Fruit fly (Drosophila melanogaster) whole organism, embryonic: Measurements from ENCODE around the gene pkaap.

ENCODE experiments used
- BEAF-32 ChIP-seq: fragments of 200-800 bp; sonication (Bioruptor generic); optimal IDR thresholded peaks from 3 replicates; lab custom pipeline; 2017; ENCODE audit warnings: missing biosample characterization, missing genetic modification characterization, mild to moderate bottlenecking, moderate library complexity, missing genetic modification reagents
- CG10274 ChIP-seq: fragments of 200-800 bp; sonication (Bioruptor generic); optimal IDR thresholded peaks from 3 replicates; lab custom pipeline; 2017; ENCODE audit warnings: missing biosample characterization, mild to moderate bottlenecking, missing genetic modification characterization
- CG11085 ChIP-seq: fragments of 200-800 bp; sonication (Bioruptor generic); IDR thresholded peaks from 2 replicates; pipeline ENCODE4 v1.3.6; 2022; ENCODE audit warnings: missing biosample characterization, missing genetic modification characterization
- CG11456 ChIP-seq: fragments of 200-800 bp; sonication (Bioruptor generic); IDR thresholded peaks from 3 replicates; pipeline ENCODE4 v1.3.6; 2022; ENCODE audit warnings: missing biosample characterization, missing genetic modification characterization
- CG12769 ChIP-seq: fragments of 200-800 bp; sonication (Bioruptor generic); optimal IDR thresholded peaks from 2 replicates; lab custom pipeline; 2019; ENCODE audit warnings: missing biosample characterization, mild to moderate bottlenecking, missing genetic modification characterization, moderate library complexity
- CG1603 ChIP-seq: fragments of 200-800 bp; sonication (Bioruptor generic); optimal IDR thresholded peaks from 2 replicates; lab custom pipeline; 2019; ENCODE audit warnings: missing biosample characterization, mild to moderate bottlenecking, missing genetic modification characterization, moderate library complexity
- CG1647 ChIP-seq: fragments of 200-800 bp; sonication (Bioruptor generic); optimal IDR thresholded peaks from 3 replicates; lab custom pipeline; 2016; ENCODE audit warnings: missing biosample characterization, missing genetic modification characterization
- CG17361 ChIP-seq: fragments of 200-800 bp; sonication (Bioruptor generic); IDR thresholded peaks from 3 replicates; pipeline ENCODE4 v1.3.6; 2022; ENCODE audit warnings: missing biosample characterization, missing genetic modification characterization
- CG17568 ChIP-seq: fragments of 200-800 bp; sonication (Bioruptor generic); optimal IDR thresholded peaks from 2 replicates; lab custom pipeline; 2018; ENCODE audit warnings: missing biosample characterization, mild to moderate bottlenecking, missing genetic modification characterization, moderate library complexity
- CG18599 ChIP-seq: fragments of 200-800 bp; sonication (Bioruptor generic); optimal IDR thresholded peaks from 3 replicates; lab custom pipeline; 2017; ENCODE audit warnings: missing biosample characterization, missing genetic modification characterization, mild to moderate bottlenecking, moderate library complexity, missing genetic modification reagents
- CG2129 ChIP-seq: fragments of 200-800 bp; sonication (Bioruptor generic); IDR thresholded peaks from 2 replicates; pipeline ENCODE4 v1.3.6; 2022; ENCODE audit warnings: missing biosample characterization, missing genetic modification characterization; ENCODE audit not compliant: partially characterized antibody
- CG4707 ChIP-seq: fragments of 200-800 bp; sonication (Bioruptor generic); optimal IDR thresholded peaks from 2 replicates; lab custom pipeline; 2018; ENCODE audit warnings: missing biosample characterization, mild to moderate bottlenecking, missing genetic modification characterization, moderate library complexity
- CG4854 ChIP-seq: fragments of 200-800 bp; sonication (Bioruptor generic); optimal IDR thresholded peaks from 2 replicates; lab custom pipeline; 2016; ENCODE audit warnings: missing biosample characterization, missing genetic modification characterization, inconsistent platforms
- CG5245 ChIP-seq: fragments of 200-800 bp; sonication (Bioruptor generic); optimal IDR thresholded peaks from 3 replicates; lab custom pipeline; 2016; ENCODE audit warnings: missing biosample characterization, missing genetic modification characterization
- CG5953 ChIP-seq: fragments of 200-800 bp; sonication (Bioruptor generic); IDR thresholded peaks from 2 replicates; pipeline ENCODE4 v1.3.6; 2022; ENCODE audit warnings: missing biosample characterization, missing genetic modification characterization
- CG6254 ChIP-seq: fragments of 200-800 bp; sonication (Bioruptor generic); optimal IDR thresholded peaks from 3 replicates; lab custom pipeline; 2017; ENCODE audit warnings: mild to moderate bottlenecking, missing biosample characterization, missing genetic modification reagents, missing genetic modification characterization
- CG6791 ChIP-seq: fragments of 200-800 bp; sonication (Bioruptor generic); IDR thresholded peaks from 3 replicates; pipeline ENCODE4 v1.3.6; 2022; ENCODE audit warnings: missing biosample characterization, missing genetic modification characterization; ENCODE audit not compliant: partially characterized antibody
- CG8281 ChIP-seq: fragments of 200-800 bp; sonication (Bioruptor generic); optimal IDR thresholded peaks from 2 replicates; lab custom pipeline; 2018; ENCODE audit warnings: missing biosample characterization, mild to moderate bottlenecking, missing genetic modification characterization, moderate library complexity
- CG8290 ChIP-seq, 3 experiments: fragments of 200-800 bp; sonication (Bioruptor generic); optimal IDR thresholded peaks; 2 replicates each; lab custom pipeline; 2016 to 2019; ENCODE audit warnings: missing biosample characterization in 3 of 3, missing genetic modification characterization in 3 of 3, mild to moderate bottlenecking in 2 of 3, moderate library complexity in 1 of 3
- CG9437 ChIP-seq: fragments of 200-800 bp; sonication (Bioruptor generic); optimal IDR thresholded peaks from 2 replicates; lab custom pipeline; 2018; ENCODE audit warnings: missing biosample characterization, mild to moderate bottlenecking, missing genetic modification characterization
- Dp ChIP-seq: fragments of 200-800 bp; sonication (Bioruptor generic); optimal IDR thresholded peaks from 2 replicates; lab custom pipeline; 2018; ENCODE audit warnings: missing biosample characterization, mild to moderate bottlenecking, missing genetic modification characterization, moderate library complexity
- Drgx ChIP-seq: fragments of 200-800 bp; sonication (Bioruptor generic); IDR thresholded peaks from 2 replicates; pipeline ENCODE4 v1.3.6; 2022; ENCODE audit warnings: missing biosample characterization, missing genetic modification characterization
- H15 ChIP-seq: fragments of 200-800 bp; sonication (Bioruptor generic); IDR thresholded peaks from 3 replicates; pipeline ENCODE4 v1.3.6; 2022; ENCODE audit warnings: missing biosample characterization, missing genetic modification characterization
- Hsf ChIP-seq: fragments of 200-800 bp; sonication (Bioruptor generic); optimal IDR thresholded peaks from 3 replicates; lab custom pipeline; 2016; ENCODE audit warnings: missing biosample characterization, missing genetic modification characterization
- Jarid2 ChIP-seq: fragments of 200-800 bp; sonication (Bioruptor generic); optimal IDR thresholded peaks from 3 replicates; lab custom pipeline; 2017; ENCODE audit warnings: mild to moderate bottlenecking, missing biosample characterization, missing genetic modification reagents, missing genetic modification characterization
- Kr ChIP-seq: fragments of 200-800 bp; sonication (Bioruptor generic); optimal IDR thresholded peaks from 2 replicates; lab custom pipeline; 2017; ENCODE audit warnings: missing biosample characterization, mild to moderate bottlenecking, missing genetic modification characterization
- Meics ChIP-seq: fragments of 200-800 bp; sonication (Bioruptor generic); optimal IDR thresholded peaks from 2 replicates; lab custom pipeline; 2017; ENCODE audit warnings: missing biosample characterization, mild to moderate bottlenecking, missing genetic modification characterization
- Mrtf ChIP-seq: fragments of 200-800 bp; sonication (Bioruptor generic); IDR thresholded peaks from 3 replicates; pipeline ENCODE4 v1.3.6; 2022; ENCODE audit warnings: missing biosample characterization, missing genetic modification characterization
- Oaz ChIP-seq: fragments of 200-800 bp; sonication (Bioruptor generic); IDR thresholded peaks from 2 replicates; pipeline ENCODE4 v1.3.6; 2022; ENCODE audit warnings: missing biosample characterization, missing genetic modification characterization
- Pdp1 ChIP-seq, 2 experiments: fragments of 200-800 bp; sonication (Bioruptor generic); optimal IDR thresholded peaks; 3 replicates each; lab custom pipeline; 2016; ENCODE audit warnings: missing biosample characterization in 2 of 2, missing genetic modification characterization in 2 of 2, mild to moderate bottlenecking in 1 of 2, moderate library complexity in 1 of 2
- Scr ChIP-seq: fragments of 200-800 bp; sonication (Bioruptor generic); IDR thresholded peaks from 2 replicates; pipeline ENCODE4 v1.3.6; 2022; ENCODE audit warnings: missing biosample characterization, missing genetic modification characterization; ENCODE audit not compliant: partially characterized antibody
- Sry-β ChIP-seq: fragments of 200-800 bp; sonication (Bioruptor generic); optimal IDR thresholded peaks from 2 replicates; lab custom pipeline; 2018; ENCODE audit warnings: missing biosample characterization, mild to moderate bottlenecking, missing genetic modification characterization, moderate library complexity
- Ssrp ChIP-seq: fragments of 200-800 bp; sonication (Bioruptor generic); optimal IDR thresholded peaks from 2 replicates; lab custom pipeline; 2018; ENCODE audit warnings: missing biosample characterization, mild to moderate bottlenecking, missing genetic modification characterization, moderate library complexity
- Trl ChIP-seq, 3 experiments: fragments of >200 bp in 2 of 3; fragments of 200-800 bp in 1 of 3; sonication (Bioruptor generic) in 1 of 3; optimal IDR thresholded peaks; 2 replicates in 1 of 3; 3 replicates in 2 of 3; lab custom pipeline; 2016 to 2017; ENCODE audit warnings: missing biosample characterization in 1 of 3, missing genetic modification characterization in 1 of 3
- Xrp1 ChIP-seq: fragments of 200-800 bp; sonication (Bioruptor generic); IDR thresholded peaks from 2 replicates; pipeline ENCODE4 v1.3.6; 2022; ENCODE audit warnings: missing biosample characterization, missing genetic modification characterization
- az2 ChIP-seq: fragments of 200-800 bp; sonication (Bioruptor generic); optimal IDR thresholded peaks from 3 replicates; lab custom pipeline; 2016; ENCODE audit warnings: missing biosample characterization, missing genetic modification characterization
- ewg ChIP-seq: fragments of 200-800 bp; sonication (Bioruptor generic); optimal IDR thresholded peaks from 3 replicates; lab custom pipeline; 2017; ENCODE audit warnings: mild to moderate bottlenecking, missing biosample characterization, missing genetic modification reagents, missing genetic modification characterization
- eyg ChIP-seq: fragments of 200-800 bp; sonication (Bioruptor generic); optimal IDR thresholded peaks from 3 replicates; lab custom pipeline; 2016; ENCODE audit warnings: missing biosample characterization, missing genetic modification characterization
- jing ChIP-seq: fragments of 200-800 bp; sonication (Bioruptor generic); optimal IDR thresholded peaks from 2 replicates; lab custom pipeline; 2018; ENCODE audit warnings: missing biosample characterization, mild to moderate bottlenecking, missing genetic modification characterization
- kni ChIP-seq: fragments of 200-800 bp; sonication (Bioruptor generic); optimal IDR thresholded peaks from 3 replicates; lab custom pipeline; 2017; ENCODE audit warnings: mild to moderate bottlenecking, missing biosample characterization, missing genetic modification reagents, missing genetic modification characterization
- lbe ChIP-seq: fragments of 200-800 bp; sonication (Bioruptor generic); optimal IDR thresholded peaks from 2 replicates; lab custom pipeline; 2016; ENCODE audit warnings: missing biosample characterization, mild to moderate bottlenecking, missing genetic modification characterization
- nerfin-2 ChIP-seq: fragments of 200-800 bp; sonication (Bioruptor generic); IDR thresholded peaks from 2 replicates; pipeline ENCODE4 v1.3.6; 2022; ENCODE audit warnings: missing biosample characterization, missing genetic modification characterization; ENCODE audit not compliant: partially characterized antibody
- pnt ChIP-seq: fragments of 200-800 bp; sonication (Bioruptor generic); optimal IDR thresholded peaks from 3 replicates; lab custom pipeline; 2016; ENCODE audit warnings: missing biosample characterization, missing genetic modification characterization
- slbo ChIP-seq: fragments of 200-800 bp; sonication (Bioruptor generic); IDR thresholded peaks from 2 replicates; pipeline ENCODE4 v1.3.6; 2022; ENCODE audit warnings: missing biosample characterization, missing genetic modification characterization
- slp2 ChIP-seq: fragments of 200-800 bp; sonication (Bioruptor generic); optimal IDR thresholded peaks from 2 replicates; lab custom pipeline; 2016; ENCODE audit warnings: missing biosample characterization, missing genetic modification characterization
- stc ChIP-seq: fragments of 200-800 bp; sonication (Bioruptor generic); IDR thresholded peaks from 2 replicates; pipeline ENCODE4 v1.3.6; 2022; ENCODE audit warnings: missing biosample characterization, missing genetic modification characterization
- twi ChIP-seq: fragments of 200-800 bp; optimal IDR thresholded peaks from 2 replicates; lab custom pipeline; 2019; ENCODE audit warnings: missing biosample characterization, mild to moderate bottlenecking, missing genetic modification characterization, moderate library complexity
- usp ChIP-seq: fragments of >200 bp; optimal IDR thresholded peaks from 2 replicates; lab custom pipeline; 2017; ENCODE audit warnings: missing biosample characterization, missing genetic modification characterization

Gene pkaap

DNA sequence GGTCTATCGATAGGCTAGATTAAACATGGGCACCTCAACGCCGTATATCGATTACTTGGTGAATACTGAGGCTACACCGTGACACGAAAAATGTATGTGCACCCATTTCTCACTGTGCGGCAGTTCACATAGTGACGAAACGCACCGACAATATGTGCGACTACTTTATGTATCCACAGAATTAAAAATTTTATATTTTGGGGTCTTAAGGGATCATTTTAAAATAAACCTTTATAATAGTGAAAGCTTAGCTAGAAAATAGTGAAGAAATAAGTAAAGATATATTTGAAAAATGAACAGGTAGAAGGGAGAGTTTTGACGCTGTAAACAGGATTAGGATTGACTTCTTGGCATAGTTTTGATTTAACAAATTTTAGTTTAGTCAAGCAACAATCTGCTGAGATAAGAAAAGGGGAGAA is 41.0 kb downstream of the pkaap start, which contains the start of gene mRpL4 (continued):
- TF ChIP-seq BEAF-32 (GFP tag; lab: Kevin White, UChicago) (peak; percentile 94), Ssrp (tag; lab: Kevin White, UChicago) (peak; percentile 42), CG18599 (no peak), CG5245 (GFP tag; lab: Kevin White, UChicago) (peak; percentile 41), CG1647 (GFP tag; lab: Kevin White, UChicago) (peak; percentile 46), CG10274 (no peak), CG8290 (GFP tag; optimal IDR thresholded peaks at IDR 0.05; lab: Kevin White, UChicago) (peak; percentile 98), CG8290 (tag; optimal IDR thresholded peaks at IDR 0.05; lab: Kevin White, UChicago) (peak; percentile 97), Dp (GFP tag; lab: Kevin White, UChicago) (peak; percentile 48), H15 (GFP tag; lab: Robert Waterston, UW) (peak; percentile 65; the same call in 2 of the 3 replicates), CG2129 (peak; percentile 91), usp (GFP tag; lab: Kevin White, UChicago) (no peak), CG17361 (peak; percentile 69; the same call in 2 of the 3 replicates), az2 (GFP tag; lab: Kevin White, UChicago) (peak; percentile 80), CG1603 (tag; lab: Kevin White, UChicago) (peak; percentile 77), Mrtf (GFP tag; lab: Robert Waterston, UW) (no peak; the same call in 2 of the 3 replicates), Drgx (GFP tag; lab: Robert Waterston, UW) (no peak; the same call in 1 of the 2 replicates), CG4707 (GFP tag; lab: Kevin White, UChicago) (no peak), lbe (GFP tag; lab: Kevin White, UChicago) (no peak), CG4854 (GFP tag; lab: Kevin White, UChicago) (peak; percentile 41), CG6791 (GFP tag; lab: Robert Waterston, UW) (peak; percentile 99), stc (peak; percentile 22; the same call in 1 of the 2 replicates), twi (tag; lab: Kevin White, UChicago) (peak; percentile 25), Scr (GFP tag; lab: Robert Waterston, UW) (peak; percentile 99), Jarid2 (no peak), Meics (GFP tag; lab: Kevin White, UChicago) (peak; percentile 100), Hsf (GFP tag; lab: Kevin White, UChicago) (peak; percentile 81), Sry-β (GFP tag; lab: Kevin White, UChicago) (peak; percentile 49), Oaz (GFP tag; lab: Robert Waterston, UW) (peak; percentile 58), CG17568 (GFP tag; lab: Kevin White, UChicago) (no peak), CG11456 (no peak; the same call in 2 of the 3 replicates), Pdp1 (GFP tag; optimal IDR thresholded peaks at IDR 0.05; lab: Kevin White, UChicago) (peak in 1 of 2 experiments; percentile 83), Xrp1 (GFP tag; lab: Robert Waterston, UW) (peak; percentile 74), slbo (peak; percentile 86), CG11085 (GFP tag; lab: Robert Waterston, UW) (0 out of 2 replicates have a peak, but pooled peaks have one; percentile 18), CG8281 (tag; lab: Kevin White, UChicago) (no peak), kni (GFP tag; lab: Kevin White, UChicago) (peak; percentile 24), Kr (GFP tag; lab: Kevin White, UChicago) (no peak), CG5953 (GFP tag; lab: Robert Waterston, UW) (peak; percentile 51; the same call in 1 of the 2 replicates), CG9437 (GFP tag; lab: Kevin White, UChicago) (peak; percentile 27), CG6254 (peak; percentile 17), jing (GFP tag; lab: Kevin White, UChicago) (no peak), slp2 (peak; percentile 72), pnt (GFP tag; lab: Kevin White, UChicago) (peak; percentile 75), eyg (GFP tag; lab: Kevin White, UChicago) (no peak), nerfin-2 (GFP tag; lab: Robert Waterston, UW) (peak; percentile 98), ewg (peak; percentile 9), CG12769 (tag; lab: Kevin White, UChicago) (peak; percentile 56), Trl (optimal IDR thresholded peaks at IDR 0.05; lab: Kevin White, UChicago) (no peak), Trl (GFP tag; optimal IDR thresholded peaks at IDR 0.05; lab: Kevin White, UChicago) (peak; percentile 83)
